Worm (Caenorhabditis elegans) whole organism, L1 larva: ENCODE results near the gene fbxa-95.

Experiments used
- C16A3.4 ChIP-seq: fragments of 150-350 bp; optimal IDR thresholded peaks from 2 replicates; lab custom pipeline; 2014; ENCODE audit warnings: missing biosample characterization, missing genetic modification characterization
- alr-1 ChIP-seq: fragments of 200-800 bp; sonication (Bioruptor generic); optimal IDR thresholded peaks from 2 replicates; lab custom pipeline; 2018; ENCODE audit warnings: borderline replicate concordance, mild to moderate bottlenecking, missing genetic modification characterization, missing compliant biosample characterization
- aly-2 ChIP-seq: fragments of 150-350 bp; optimal IDR thresholded peaks from 2 replicates; lab custom pipeline; 2014; ENCODE audit warnings: missing biosample characterization, missing genetic modification characterization
- blmp-1 ChIP-seq: fragments of 150-350 bp; optimal IDR thresholded peaks from 2 replicates; lab custom pipeline; 2014; ENCODE audit warnings: missing biosample characterization, missing genetic modification characterization
- ceh-82 ChIP-seq, 3 experiments: fragments of 150-350 bp in 1 of 3; sonication (generic microtip) in 2 of 3; optimal IDR thresholded peaks; 2 replicates each; lab custom pipeline; 2014 to 2017; ENCODE audit warnings: missing biosample characterization in 3 of 3, missing genetic modification characterization in 3 of 3
- ceh-90 ChIP-seq: sonication (generic microtip); optimal IDR thresholded peaks from 2 replicates; lab custom pipeline; 2016; ENCODE audit warnings: missing genetic modification characterization, missing compliant biosample characterization
- ces-1 ChIP-seq: fragments of 150-350 bp; optimal IDR thresholded peaks from 2 replicates; lab custom pipeline; 2014; ENCODE audit warnings: missing biosample characterization, missing genetic modification reagents, missing genetic modification characterization
- dpl-1 ChIP-seq, 3 experiments: fragments of 150-350 bp in 2 of 3; sonication (generic microtip) in 1 of 3; optimal IDR thresholded peaks; 2 replicates each; lab custom pipeline; 2014 to 2017; ENCODE audit warnings: missing biosample characterization in 3 of 3, missing genetic modification characterization in 3 of 3, missing genetic modification reagents in 3 of 3
- efl-1 ChIP-seq, 4 experiments: fragments of 150-350 bp; optimal IDR thresholded peaks in 3 of 4; peaks in 1 of 4; 1 replicate in 1 of 4; 2 replicates in 3 of 4; lab custom pipeline; 2014; ENCODE audit warnings: missing biosample characterization in 2 of 4, missing genetic modification characterization in 2 of 4, missing genetic modification reagents in 2 of 4
- efl-3 ChIP-seq: fragments of 200-800 bp; sonication (Bioruptor generic); optimal IDR thresholded peaks from 2 replicates; lab custom pipeline; 2018; ENCODE audit warnings: mild to moderate bottlenecking, missing genetic modification characterization, missing compliant biosample characterization
- egl-13 ChIP-seq: sonication (generic microtip); optimal IDR thresholded peaks from 2 replicates; lab custom pipeline; 2016; ENCODE audit warnings: missing genotype, missing genetic modification reagents, missing genetic modification characterization, missing compliant biosample characterization
- elt-2 ChIP-seq: sonication (generic microtip); optimal IDR thresholded peaks from 2 replicates; lab custom pipeline; 2016; ENCODE audit warnings: missing genetic modification characterization, mild to moderate bottlenecking, inconsistent platforms, missing compliant biosample characterization, missing genetic modification reagents
- elt-3 ChIP-seq, 6 experiments: fragments of 150-350 bp in 1 of 6; sonication (generic microtip); optimal IDR thresholded peaks; 2 replicates each; lab custom pipeline; 2017 to 2018; ENCODE audit warnings: missing biosample characterization in 6 of 6, missing genetic modification characterization in 6 of 6, inconsistent platforms in 1 of 6
- fkh-10 ChIP-seq: sonication (generic microtip); optimal IDR thresholded peaks from 2 replicates; lab custom pipeline; 2017; ENCODE audit warnings: missing biosample characterization, missing genetic modification reagents, missing genetic modification characterization
- grh-1 ChIP-seq: fragments of 200-800 bp; sonication (Bioruptor generic); IDR thresholded peaks from 2 replicates; pipeline ENCODE4 v1.3.6; 2022; ENCODE audit warnings: missing genetic modification reagents, missing genetic modification characterization, missing compliant biosample characterization
- isw-1 ChIP-seq: fragments of 200-800 bp; sonication (Bioruptor generic); IDR thresholded peaks from 2 replicates; pipeline ENCODE4 v1.3.6; 2022; ENCODE audit warnings: missing genetic modification characterization, missing compliant biosample characterization
- lin-14 ChIP-seq: fragments of 200-800 bp; sonication (Bioruptor generic); optimal IDR thresholded peaks from 2 replicates; lab custom pipeline; 2018; ENCODE audit warnings: mild to moderate bottlenecking, missing genetic modification characterization, moderate library complexity, missing compliant biosample characterization
- lin-35 ChIP-seq, 2 experiments: fragments of 150-350 bp; optimal IDR thresholded peaks; 2 replicates each; lab custom pipeline; 2014; ENCODE audit warnings: missing biosample characterization in 2 of 2, missing genetic modification characterization in 2 of 2, missing genetic modification reagents in 2 of 2
- lin-39 ChIP-seq: fragments of 150-350 bp; optimal IDR thresholded peaks from 2 replicates; lab custom pipeline; 2014; ENCODE audit warnings: missing biosample characterization, missing genetic modification reagents, missing genetic modification characterization
- lir-3 ChIP-seq: sonication (generic microtip); optimal IDR thresholded peaks from 2 replicates; lab custom pipeline; 2016; ENCODE audit warnings: mild to moderate bottlenecking, missing genetic modification characterization, moderate library complexity, missing compliant biosample characterization; ENCODE audit not compliant: poor library complexity
- lsy-2 ChIP-seq, 2 experiments: fragments of 150-350 bp; optimal IDR thresholded peaks; 2 replicates each; lab custom pipeline; 2014; ENCODE audit warnings: missing biosample characterization in 2 of 2, missing genetic modification characterization in 2 of 2
- mdl-1 ChIP-seq, 2 experiments: fragments of 150-350 bp; optimal IDR thresholded peaks; 2 replicates each; lab custom pipeline; 2014 to 2017; ENCODE audit warnings: missing biosample characterization in 2 of 2, missing genetic modification characterization in 2 of 2, inconsistent platforms in 1 of 2
- nhr-19 ChIP-seq: fragments of 200-800 bp; sonication (Bioruptor generic); conservative IDR thresholded peaks from 2 replicates; pipeline ENCODE4 v1.3.6; 2022; ENCODE audit warnings: missing genetic modification characterization, missing compliant biosample characterization
- nhr-20 ChIP-seq: sonication (generic microtip); optimal IDR thresholded peaks from 2 replicates; lab custom pipeline; 2016; ENCODE audit warnings: mild to moderate bottlenecking, missing genetic modification characterization, missing compliant biosample characterization
- nhr-28 ChIP-seq: fragments of 150-350 bp; optimal IDR thresholded peaks from 2 replicates; lab custom pipeline; 2014; ENCODE audit warnings: missing biosample characterization, missing genetic modification characterization
- nhr-47 ChIP-seq: sonication (generic microtip); optimal IDR thresholded peaks from 2 replicates; lab custom pipeline; 2016; ENCODE audit warnings: mild to moderate bottlenecking, missing genetic modification characterization, moderate library complexity, missing compliant biosample characterization
- nhr-71 ChIP-seq: sonication (generic microtip); optimal IDR thresholded peaks from 2 replicates; lab custom pipeline; 2016; ENCODE audit warnings: mild to moderate bottlenecking, missing genetic modification characterization, moderate library complexity, missing compliant biosample characterization
- nhr-85 ChIP-seq: sonication (generic microtip); peaks from one replicate; lab custom pipeline; 2016; ENCODE audit warnings: missing genetic modification characterization, inconsistent platforms, missing compliant biosample characterization
- nhr-90 ChIP-seq: sonication (generic microtip); optimal IDR thresholded peaks from 2 replicates; lab custom pipeline; 2016; ENCODE audit warnings: mild to moderate bottlenecking, missing genetic modification characterization, missing compliant biosample characterization; ENCODE audit not compliant: poor library complexity
- pag-3 ChIP-seq: sonication (generic microtip); optimal IDR thresholded peaks from 2 replicates; lab custom pipeline; 2017; ENCODE audit warnings: missing genetic modification characterization, mild to moderate bottlenecking, missing compliant biosample characterization, antibody characterized with exemption, borderline replicate concordance; ENCODE audit not compliant: insufficient read depth
- pqm-1 ChIP-seq: sonication (generic microtip); optimal IDR thresholded peaks from 3 replicates; lab custom pipeline; 2017; ENCODE audit warnings: missing biosample characterization, missing genetic modification characterization
- rnt-1 ChIP-seq: sonication (generic microtip); optimal IDR thresholded peaks from 2 replicates; lab custom pipeline; 2016; ENCODE audit warnings: mild to moderate bottlenecking, missing genetic modification characterization, moderate library complexity, missing compliant biosample characterization
- snu-23 ChIP-seq: sonication (generic microtip); optimal IDR thresholded peaks from 2 replicates; lab custom pipeline; 2016; ENCODE audit warnings: missing genetic modification characterization, missing compliant biosample characterization
- swsn-7 ChIP-seq: sonication (generic microtip); optimal IDR thresholded peaks from 2 replicates; lab custom pipeline; 2016; ENCODE audit warnings: missing genetic modification characterization, missing compliant biosample characterization
- tbx-2 ChIP-seq: sonication (generic microtip); optimal IDR thresholded peaks from 2 replicates; lab custom pipeline; 2016; ENCODE audit warnings: missing genetic modification characterization, missing compliant biosample characterization
- unc-130 ChIP-seq: fragments of 150-350 bp; optimal IDR thresholded peaks from 2 replicates; lab custom pipeline; 2017; ENCODE audit warnings: missing biosample characterization, missing genetic modification characterization, inconsistent platforms
- xbp-1 ChIP-seq: sonication (generic microtip); optimal IDR thresholded peaks from 2 replicates; lab custom pipeline; 2016; ENCODE audit warnings: missing genetic modification characterization, missing compliant biosample characterization
- zag-1 ChIP-seq: fragments of 150-350 bp; optimal IDR thresholded peaks from 2 replicates; lab custom pipeline; 2014; ENCODE audit warnings: missing biosample characterization, missing genetic modification characterization
- ztf-11 ChIP-seq, 2 experiments: sonication (generic microtip); optimal IDR thresholded peaks; 2 replicates each; lab custom pipeline; 2016 to 2017; ENCODE audit warnings: missing genetic modification characterization in 2 of 2, missing biosample characterization in 1 of 2, missing compliant biosample characterization in 1 of 2
- ztf-4 ChIP-seq: fragments of 150-350 bp; optimal IDR thresholded peaks from 2 replicates; lab custom pipeline; 2014; ENCODE audit warnings: missing biosample characterization, missing genetic modification characterization

fbxa-95 gene

DNA sequence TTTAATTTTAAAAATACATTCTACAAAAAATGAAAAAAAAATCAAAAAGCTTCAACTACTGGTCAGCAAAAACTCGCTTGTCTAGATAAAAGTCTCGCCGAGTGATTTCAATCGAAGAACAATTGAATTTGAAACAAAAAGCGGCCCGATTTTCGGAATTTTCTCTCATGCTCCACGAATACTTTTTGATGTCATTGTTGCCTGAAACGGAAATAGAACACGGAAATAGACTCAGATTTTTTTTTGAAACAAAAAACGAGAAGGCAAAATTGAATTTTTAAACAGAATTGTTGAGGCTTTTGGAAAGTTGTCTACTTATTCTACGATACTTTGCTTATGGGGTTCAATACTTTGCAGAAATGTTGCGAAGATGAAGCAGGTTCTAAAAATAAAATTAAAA, 7.8 kb upstream of the fbxa-95 start:
- TF ChIP-seq aly-2 (no peak), fkh-10 (GFP tag; lab: Kevin White, UChicago) (peak; percentile 81), ces-1 (no peak)

DNA sequence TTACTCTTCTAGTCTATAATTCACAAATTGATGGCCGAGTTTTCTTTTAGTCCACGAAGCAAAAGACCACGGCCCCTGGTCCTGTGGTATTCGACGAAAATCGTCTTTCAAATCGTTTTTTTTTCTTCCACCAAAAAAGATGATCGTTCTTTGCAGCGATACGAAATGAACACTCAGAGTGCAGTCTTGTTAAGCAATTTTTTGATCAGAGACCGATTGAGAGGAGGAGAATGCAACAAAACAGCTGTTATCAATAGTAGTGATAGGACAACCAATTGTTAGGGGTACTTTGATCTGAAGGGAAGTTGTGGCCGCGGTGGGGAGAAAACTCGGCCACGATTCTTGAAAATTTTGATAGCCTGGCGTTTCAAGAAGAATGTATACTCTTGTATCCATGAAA, 7.3 kb upstream of the fbxa-95 start:
- TF ChIP-seq nhr-19 (GFP tag; lab: Robert Waterston, UW) = peak; percentile 98
- TF ChIP-seq lin-35 (GFP tag; optimal IDR thresholded peaks at IDR 0.05; lab: Kevin White, UChicago) = peak in 1 of 2 experiments; percentile 78
- peak; percentile 59 for TF ChIP-seq ztf-4 (tag; lab: Kevin White, UChicago)
- peak; percentile 7 for TF ChIP-seq xbp-1 (tag; lab: Kevin White, UChicago)
- peak in 1 of 2 experiments; percentile 70 for TF ChIP-seq mdl-1 (tag; optimal IDR thresholded peaks at IDR 0.05; lab: Kevin White, UChicago)
- no peak for TF ChIP-seq grh-1
- peak; percentile 40 for TF ChIP-seq nhr-47 (tag; lab: Kevin White, UChicago)
- TF ChIP-seq lsy-2 (tag; optimal IDR thresholded peaks at IDR 0.05; lab: Kevin White, UChicago) = peak; percentile 36 to 48
- no peak for TF ChIP-seq ztf-11 (tag; optimal IDR thresholded peaks at IDR 0.05; lab: Kevin White, UChicago)
- no peak for TF ChIP-seq pqm-1
- TF ChIP-seq egl-13 (tag; lab: Kevin White, UChicago) = no peak
- TF ChIP-seq swsn-7 (tag; lab: Kevin White, UChicago) = peak; percentile 22
- peak; percentile 47 for TF ChIP-seq lin-39 (tag; lab: Kevin White, UChicago)
- TF ChIP-seq nhr-20 (tag; lab: Kevin White, UChicago) = peak; percentile 93
- peak; percentile 52 for TF ChIP-seq unc-130 (tag; lab: Kevin White, UChicago)
- peak; percentile 45 for TF ChIP-seq tbx-2 (tag; lab: Kevin White, UChicago)
- peak; percentile 64 for TF ChIP-seq elt-2 (tag; lab: Kevin White, UChicago)
- no peak for TF ChIP-seq efl-3
- peak; percentile 18 for TF ChIP-seq C16A3.4
- TF ChIP-seq ceh-90 (tag; lab: Kevin White, UChicago) = no peak
- no peak for TF ChIP-seq aly-2
- no peak for TF ChIP-seq ceh-82 (tag; optimal IDR thresholded peaks at IDR 0.05; lab: Kevin White, UChicago)
- TF ChIP-seq isw-1 (GFP tag; lab: Robert Waterston, UW) = no peak
- no peak for TF ChIP-seq alr-1 (tag; lab: Kevin White, UChicago)
- TF ChIP-seq blmp-1 = peak; percentile 43
- peak; percentile 86 for TF ChIP-seq nhr-71 (tag; lab: Kevin White, UChicago)
- no peak for TF ChIP-seq zag-1
- peak in 4 of 6 experiments; percentile 48 to 90 (median 60) for TF ChIP-seq elt-3 (tag; optimal IDR thresholded peaks at IDR 0.05; lab: Kevin White, UChicago)
- TF ChIP-seq lir-3 = peak; percentile 16
- TF ChIP-seq dpl-1 (GFP tag; optimal IDR thresholded peaks at IDR 0.05; lab: Kevin White, UChicago) = peak in 1 of 3 experiments; percentile 13
- TF ChIP-seq pag-3 (tag; lab: Kevin White, UChicago) = no peak
- TF ChIP-seq nhr-28 (tag; lab: Kevin White, UChicago) = no peak
- TF ChIP-seq lin-14 (GFP tag; lab: Kevin White, UChicago) = peak; percentile 72
- peak in 1 of 2 experiments; percentile 35 for TF ChIP-seq efl-1 (optimal IDR thresholded peaks at IDR 0.05; lab: Kevin White, UChicago)
- peak; percentile 23 to 82 for TF ChIP-seq efl-1 (GFP tag; optimal IDR thresholded peaks at IDR 0.05 in 1 of 2; lab: Kevin White, UChicago)
- TF ChIP-seq nhr-85 (tag; lab: Kevin White, UChicago) = peak; percentile 45
- TF ChIP-seq nhr-90 (tag; lab: Kevin White, UChicago) = peak; percentile 35
- TF ChIP-seq rnt-1 (tag; lab: Kevin White, UChicago) = peak; percentile 87
- peak; percentile 54 for TF ChIP-seq snu-23 (GFP tag; lab: Kevin White, UChicago)
